Worm (Caenorhabditis elegans): ENCODE measurements around the gene lgc-25.
A peak's percentile ranks its signal among the peaks of the same experiment; 100 is the strongest.

lgc-25 gene

DNA sequence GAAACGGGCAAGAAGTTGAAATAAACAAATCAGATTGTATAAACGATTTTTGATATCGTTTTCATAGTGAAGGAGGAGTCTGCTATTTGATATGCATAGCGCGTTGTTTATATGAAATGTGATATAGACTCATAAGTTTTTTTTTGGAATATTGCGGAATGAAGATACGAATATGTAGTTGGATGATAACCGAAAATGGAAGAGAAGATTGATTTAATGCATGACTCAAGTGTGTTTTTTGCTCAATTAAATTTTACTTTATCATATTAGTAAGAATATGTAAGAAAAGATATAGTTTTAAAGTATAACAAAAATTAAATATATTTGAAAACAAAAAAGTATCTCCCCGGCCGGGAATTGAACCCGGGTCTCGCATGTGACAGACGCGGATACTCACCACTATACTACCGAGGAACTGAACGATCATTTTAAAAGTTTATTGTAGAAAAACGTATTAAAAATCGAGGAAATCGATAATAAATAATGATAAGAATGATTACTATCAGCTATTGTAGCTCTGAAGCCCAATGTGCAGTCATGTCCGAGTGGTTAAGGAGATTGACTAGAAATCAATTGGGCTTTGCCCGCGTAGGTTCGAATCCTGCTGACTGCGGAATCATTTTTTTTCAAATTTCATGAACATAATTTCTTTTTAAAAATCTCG, at the start of gene lgc-25:
Gene lgc-25 (minus strand): TSS at position 51 of the 664 bp plus-strand sequence.
- no peak for TF ChIP-seq K12H6.12 (tag; optimal IDR thresholded peaks at IDR 0.05)
- TF ChIP-seq nhr-120 (GFP tag; IDR thresholded peaks at IDR 0.05) = no peak
- TF ChIP-seq zfh-2 (GFP tag; conservative IDR thresholded peaks at IDR 0.05) = no peak
- TF ChIP-seq T07F8.4 (tag; optimal IDR thresholded peaks at IDR 0.05) = peak; percentile 73
- TF ChIP-seq ZK185.1 (tag; optimal IDR thresholded peaks at IDR 0.05; ENCODE audit: poor library complexity, severe bottlenecking) = peak; percentile 85
- TF ChIP-seq gei-17 (GFP tag; optimal IDR thresholded peaks at IDR 0.05) = peak; percentile 10
- TF ChIP-seq hmg-1.2 (GFP tag; IDR thresholded peaks at IDR 0.05) = peak; percentile 75
- TF ChIP-seq lin-54 (GFP tag; optimal IDR thresholded peaks at IDR 0.05) = peak; percentile 5
- TF ChIP-seq zim-3 (tag; optimal IDR thresholded peaks at IDR 0.05) = peak; percentile 32
- TF ChIP-seq D2030.7 (GFP tag; IDR thresholded peaks at IDR 0.05) = peak; percentile 79
- TF ChIP-seq pbrm-1 (GFP tag; IDR thresholded peaks at IDR 0.05) = peak; percentile 68
- 0 out of 2 replicates have a peak, but pooled peaks have one; percentile 5 for TF ChIP-seq ceh-40 (GFP tag; IDR thresholded peaks at IDR 0.05)
- TF ChIP-seq mxl-1 (tag; optimal IDR thresholded peaks at IDR 0.05) = peak; percentile 36
- TF ChIP-seq nhr-90 (tag; optimal IDR thresholded peaks at IDR 0.05) = peak; percentile 71
- TF ChIP-seq ccch-3 (GFP tag; optimal IDR thresholded peaks at IDR 0.05) = no peak
- TF ChIP-seq snpc-3.4 (tag; optimal IDR thresholded peaks at IDR 0.05) = peak; percentile 33
- peak; percentile 50 for TF ChIP-seq nhr-179 (tag; optimal IDR thresholded peaks at IDR 0.05)
- TF ChIP-seq Y56A3A.18 (GFP tag; IDR thresholded peaks at IDR 0.05) = peak; percentile 78
- no peak for TF ChIP-seq Y79H2A.3 (GFP tag; conservative IDR thresholded peaks at IDR 0.05)
- TF ChIP-seq akir-1 (GFP tag; optimal IDR thresholded peaks at IDR 0.05) = no peak
- TF ChIP-seq mes-4 (tag; optimal IDR thresholded peaks at IDR 0.05) = peak; percentile 70
- peak; percentile 86 for TF ChIP-seq F23B12.7 (tag; optimal IDR thresholded peaks at IDR 0.05; ENCODE audit: insufficient read depth)
- peak; percentile 44 for TF ChIP-seq athp-1 (tag; optimal IDR thresholded peaks at IDR 0.05)
- peak; percentile 72 for TF ChIP-seq ztf-18 (tag; optimal IDR thresholded peaks at IDR 0.05)
- TF ChIP-seq rpc-1 (optimal IDR thresholded peaks at IDR 0.05) = peak; percentile 96
- TF ChIP-seq rpc-1 (tag; optimal IDR thresholded peaks at IDR 0.05) = peak; percentile 94
- TF ChIP-seq rcor-1 (GFP tag; IDR thresholded peaks at IDR 0.05) = 0 out of 2 replicates have a peak, but pooled peaks have one; percentile 45
- no peak for TF ChIP-seq ama-1 (optimal IDR thresholded peaks at IDR 0.05)
- peak in 1 of 2 experiments; percentile 53 for TF ChIP-seq ama-1 (GFP tag; optimal IDR thresholded peaks at IDR 0.05)
- peak; percentile 73 for TF ChIP-seq snpc-4 (GFP tag; optimal IDR thresholded peaks at IDR 0.05)
- peak in 3 of 4 experiments; percentile 73 to 77 (median 74) for TF ChIP-seq snpc-4 (tag; optimal IDR thresholded peaks at IDR 0.05)
- no peak for TF ChIP-seq F57A8.1 (GFP tag; optimal IDR thresholded peaks at IDR 0.05)
- no peak for TF ChIP-seq egl-44 (GFP tag; IDR thresholded peaks at IDR 0.05)
- no peak for TF ChIP-seq T26A5.8 (tag; optimal IDR thresholded peaks at IDR 0.05)
- peak; percentile 65 for TF ChIP-seq lir-1 (GFP tag; conservative IDR thresholded peaks at IDR 0.05)
- peak; percentile 28 for TF ChIP-seq F22D6.2 (tag; optimal IDR thresholded peaks at IDR 0.05)
- peak; percentile 65 for TF ChIP-seq nfyb-1 (GFP tag; IDR thresholded peaks at IDR 0.05)
- 0 out of 2 replicates have a peak, but pooled peaks have one; percentile 46 for TF ChIP-seq bed-2 (GFP tag; IDR thresholded peaks at IDR 0.05)
- no peak for TF ChIP-seq unc-62 (GFP tag; optimal IDR thresholded peaks at IDR 0.05)
- TF ChIP-seq die-1 (tag; optimal IDR thresholded peaks at IDR 0.05) = peak; percentile 82
- peak; percentile 66; the same call in 1 of the 2 replicates for TF ChIP-seq dox-1 (GFP tag; IDR thresholded peaks at IDR 0.05)
- peak; percentile 97 for TF ChIP-seq B0261.1 (tag; optimal IDR thresholded peaks at IDR 0.05)
- peak; percentile 69 for TF ChIP-seq snpc-1.3 (tag; optimal IDR thresholded peaks at IDR 0.05; ENCODE audit: insufficient read depth)
- TF ChIP-seq rec-8 (tag; optimal IDR thresholded peaks at IDR 0.05) = peak; percentile 59 to 73
- TF ChIP-seq repo-1 (tag; optimal IDR thresholded peaks at IDR 0.05) = peak; percentile 71
- TF ChIP-seq tbp1 (GFP tag; optimal IDR thresholded peaks at IDR 0.05) = peak; percentile 91
- TF ChIP-seq let-607 (tag; optimal IDR thresholded peaks at IDR 0.05) = peak in 1 of 2 experiments; percentile 65
